Worm (Caenorhabditis elegans) whole organism, midembryonic: Measurements from ENCODE around the gene cox-5A.

Experiments
- T22C8.4 ChIP-seq: fragments of 200-800 bp; sonication (Bioruptor generic); IDR thresholded peaks from 2 replicates; pipeline ENCODE4 v1.3.6; 2022; ENCODE audit warnings: missing genetic modification characterization, missing compliant biosample characterization
- klf-2 ChIP-seq: fragments of 200-800 bp; sonication (Bioruptor generic); conservative IDR thresholded peaks from 2 replicates; pipeline ENCODE4 v1.3.6; 2022; ENCODE audit warnings: missing genetic modification reagents, missing genetic modification characterization, missing compliant biosample characterization
- tab-1 ChIP-seq: fragments of 200-800 bp; sonication (Bioruptor generic); IDR thresholded peaks from 2 replicates; pipeline ENCODE4 v1.3.6; 2022; ENCODE audit warnings: missing genetic modification characterization, missing compliant biosample characterization
- ztf-23 ChIP-seq: fragments of 200-800 bp; sonication (Bioruptor generic); IDR thresholded peaks from 2 replicates; pipeline ENCODE4 v1.3.6; 2022; ENCODE audit warnings: missing genetic modification reagents, missing genetic modification characterization, missing compliant biosample characterization
- ztf-29 ChIP-seq: fragments of 200-800 bp; sonication (Bioruptor generic); IDR thresholded peaks from 2 replicates; pipeline ENCODE4 v1.3.6; 2022; ENCODE audit warnings: missing genetic modification reagents, missing genetic modification characterization, missing compliant biosample characterization

cox-5A gene

DNA sequence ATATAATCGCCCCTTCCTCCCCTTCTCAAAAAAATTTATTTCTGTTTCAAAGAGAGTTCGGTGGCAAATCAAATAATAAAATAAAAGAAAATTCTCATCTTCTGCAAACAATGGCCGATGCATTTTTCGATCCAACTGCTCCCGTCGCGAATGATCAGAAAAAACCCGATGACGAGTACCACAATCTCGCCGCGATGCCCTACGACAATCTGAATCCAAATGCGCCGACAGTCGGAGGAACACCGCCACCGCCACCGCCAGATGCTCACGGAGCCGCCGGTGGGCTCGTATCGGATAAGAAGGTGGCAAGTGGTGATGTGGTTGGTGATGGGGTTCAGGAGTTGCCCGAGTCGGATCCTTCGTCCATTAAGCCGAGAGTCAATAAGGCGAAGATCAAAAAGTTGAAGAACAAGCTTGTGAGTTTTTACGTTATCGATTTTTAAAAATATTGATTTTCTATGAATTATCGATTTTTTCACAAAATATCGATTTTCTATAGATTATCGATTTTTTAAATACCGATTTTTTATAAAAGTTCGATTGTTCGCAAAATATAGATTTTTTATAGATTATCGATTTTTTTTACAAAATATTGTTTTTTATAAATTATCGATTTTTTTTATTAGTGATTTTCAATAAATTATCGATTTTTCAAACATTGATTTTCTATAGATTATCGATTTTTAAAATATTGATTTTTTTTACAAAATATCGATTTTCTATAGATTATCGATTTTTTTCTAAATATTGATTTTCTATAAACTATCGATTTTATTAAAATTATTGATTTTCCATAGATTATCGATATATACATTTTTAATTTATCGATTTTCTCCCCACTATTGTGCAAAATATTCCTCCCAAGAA, 46.3 kb downstream of the cox-5A start, which contains the start of gene Y39E4A.1:
Gene Y39E4A.1 (plus strand): TSS at position 51 of the 867 bp plus-strand sequence.
- no peak for TF ChIP-seq ztf-29 (GFP tag; lab: Robert Waterston, UW)
- peak; percentile 87 for TF ChIP-seq T22C8.4 (GFP tag; lab: Robert Waterston, UW)
- no peak for TF ChIP-seq tab-1 (GFP tag; lab: Robert Waterston, UW)
- no peak for TF ChIP-seq klf-2 (GFP tag; lab: Robert Waterston, UW)
- no peak for TF ChIP-seq ztf-23 (GFP tag; lab: Robert Waterston, UW)

DNA sequence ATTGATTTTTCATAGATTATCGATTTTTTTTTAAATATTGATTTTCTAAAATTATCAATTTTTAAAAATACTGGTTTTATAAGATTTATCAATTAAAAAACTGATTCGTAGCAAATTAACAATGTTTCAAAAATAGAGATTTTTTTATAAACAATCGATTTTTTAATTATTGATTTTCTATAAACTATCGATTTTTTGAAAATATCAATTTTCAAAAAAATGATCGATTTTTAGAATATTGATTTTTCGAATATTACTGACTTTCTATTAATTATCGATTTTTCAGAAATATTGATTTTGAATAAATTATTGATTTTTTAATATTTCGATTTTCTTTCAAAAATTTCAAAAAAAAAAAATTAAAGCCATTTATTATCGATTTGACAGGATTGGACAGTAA, 47.3 kb downstream of the cox-5A start:
- TF ChIP-seq klf-2 (GFP tag; lab: Robert Waterston, UW) (no peak), T22C8.4 (GFP tag; lab: Robert Waterston, UW) (peak; percentile 24)
